Fruit fly (Drosophila melanogaster) whole organism, embryonic: ENCODE results near the gene CG13671.

Experiments used
- Antp ChIP-seq: fragments of 200-800 bp; sonication (Bioruptor generic); optimal IDR thresholded peaks from 3 replicates; lab custom pipeline; 2016; ENCODE audit warnings: missing biosample characterization, missing genetic modification characterization
- CG10147 ChIP-seq: fragments of 200-800 bp; sonication (Bioruptor generic); optimal IDR thresholded peaks from 2 replicates; lab custom pipeline; 2019; ENCODE audit warnings: missing biosample characterization, mild to moderate bottlenecking, missing genetic modification characterization, moderate library complexity
- CG10321 ChIP-seq: fragments of 200-800 bp; sonication (Bioruptor generic); IDR thresholded peaks from 2 replicates; pipeline ENCODE4 v1.3.6; 2022; ENCODE audit warnings: missing biosample characterization, missing genetic modification characterization
- CG11085 ChIP-seq: fragments of 200-800 bp; sonication (Bioruptor generic); IDR thresholded peaks from 2 replicates; pipeline ENCODE4 v1.3.6; 2022; ENCODE audit warnings: missing biosample characterization, missing genetic modification characterization
- CG12071 ChIP-seq: fragments of 200-800 bp; sonication (Bioruptor generic); optimal IDR thresholded peaks from 3 replicates; lab custom pipeline; 2018; ENCODE audit warnings: missing biosample characterization, mild to moderate bottlenecking, missing genetic modification characterization
- CG12659 ChIP-seq: fragments of 200-800 bp; sonication (Bioruptor generic); optimal IDR thresholded peaks from 3 replicates; lab custom pipeline; 2017; ENCODE audit warnings: mild to moderate bottlenecking, missing biosample characterization, missing genetic modification reagents, missing genetic modification characterization
- CG13424 ChIP-seq: fragments of 200-800 bp; sonication (Bioruptor generic); optimal IDR thresholded peaks from 2 replicates; lab custom pipeline; 2019; ENCODE audit warnings: missing biosample characterization, mild to moderate bottlenecking, missing genetic modification characterization, moderate library complexity
- CG14050 ChIP-seq: fragments of 200-800 bp; sonication (Bioruptor generic); IDR thresholded peaks from 3 replicates; pipeline ENCODE4 v1.3.6; 2022; ENCODE audit warnings: missing biosample characterization, missing genetic modification characterization
- CG14860 ChIP-seq: fragments of 200-800 bp; sonication (Bioruptor generic); IDR thresholded peaks from 3 replicates; pipeline ENCODE4 v1.3.6; 2022; ENCODE audit warnings: missing biosample characterization, missing genetic modification characterization; ENCODE audit not compliant: partially characterized antibody
- CG17385 ChIP-seq: fragments of 200-800 bp; sonication (Bioruptor generic); optimal IDR thresholded peaks from 3 replicates; lab custom pipeline; 2018; ENCODE audit warnings: missing biosample characterization, mild to moderate bottlenecking, missing genetic modification characterization
- CG1792 ChIP-seq: fragments of 200-800 bp; sonication (Bioruptor generic); optimal IDR thresholded peaks from 2 replicates; lab custom pipeline; 2016; ENCODE audit warnings: missing biosample characterization, missing genetic modification characterization
- CG34224 ChIP-seq: fragments of 200-800 bp; sonication (Bioruptor generic); IDR thresholded peaks from 3 replicates; pipeline ENCODE4 v1.3.6; 2022; ENCODE audit warnings: missing biosample characterization, missing genetic modification characterization; ENCODE audit not compliant: partially characterized antibody
- CG4282 ChIP-seq: fragments of 200-800 bp; sonication (Bioruptor generic); optimal IDR thresholded peaks from 2 replicates; lab custom pipeline; 2016; ENCODE audit warnings: missing biosample characterization, missing genetic modification characterization
- CG4617 ChIP-seq: fragments of 200-800 bp; sonication (Bioruptor generic); optimal IDR thresholded peaks from 3 replicates; lab custom pipeline; 2016; ENCODE audit warnings: missing biosample characterization, missing genetic modification characterization, borderline replicate concordance
- CG4707 ChIP-seq: fragments of 200-800 bp; sonication (Bioruptor generic); optimal IDR thresholded peaks from 2 replicates; lab custom pipeline; 2018; ENCODE audit warnings: missing biosample characterization, mild to moderate bottlenecking, missing genetic modification characterization, moderate library complexity
- CG7839 ChIP-seq: fragments of 200-800 bp; sonication (Bioruptor generic); optimal IDR thresholded peaks from 3 replicates; lab custom pipeline; 2018; ENCODE audit warnings: missing biosample characterization, mild to moderate bottlenecking, missing genetic modification characterization, moderate library complexity
- CG8388 ChIP-seq: fragments of 200-800 bp; sonication (Bioruptor generic); optimal IDR thresholded peaks from 2 replicates; lab custom pipeline; 2019; ENCODE audit warnings: missing biosample characterization, mild to moderate bottlenecking, missing genetic modification characterization, moderate library complexity
- CG9215 ChIP-seq: fragments of 200-800 bp; sonication (Bioruptor generic); IDR thresholded peaks from 2 replicates; pipeline ENCODE4 v1.3.6; 2022; ENCODE audit warnings: missing biosample characterization, missing genetic modification characterization
- Camta ChIP-seq: fragments of 200-800 bp; sonication (Bioruptor generic); optimal IDR thresholded peaks from 2 replicates; lab custom pipeline; 2016; ENCODE audit warnings: missing biosample characterization, missing genetic modification characterization
- Doc2 ChIP-seq: fragments of 200-800 bp; sonication (Bioruptor generic); IDR thresholded peaks from 2 replicates; pipeline ENCODE4 v1.3.6; 2022; ENCODE audit warnings: missing biosample characterization, missing genetic modification characterization
- HHEX ChIP-seq: fragments of 200-800 bp; sonication (Bioruptor generic); optimal IDR thresholded peaks from 3 replicates; lab custom pipeline; 2017; ENCODE audit warnings: missing biosample characterization, mild to moderate bottlenecking, missing genetic modification characterization, missing genetic modification reagents
- HLH54F ChIP-seq: fragments of 200-800 bp; sonication (Bioruptor generic); optimal IDR thresholded peaks from 3 replicates; lab custom pipeline; 2016; ENCODE audit warnings: missing biosample characterization, missing genetic modification characterization
- Hr39 ChIP-seq: fragments of >200 bp; optimal IDR thresholded peaks from 2 replicates; lab custom pipeline; 2017
- Hr51 ChIP-seq, 2 experiments: fragments of 200-800 bp; sonication (Bioruptor generic); optimal IDR thresholded peaks; 2 replicates in 1 of 2; 3 replicates in 1 of 2; lab custom pipeline; 2016 to 2018; ENCODE audit warnings: missing biosample characterization in 2 of 2, missing genetic modification characterization in 2 of 2, mild to moderate bottlenecking in 1 of 2, moderate library complexity in 1 of 2
- Lhr ChIP-seq: fragments of 200-800 bp; sonication (Bioruptor generic); optimal IDR thresholded peaks from 3 replicates; lab custom pipeline; 2017; ENCODE audit warnings: mild to moderate bottlenecking, missing biosample characterization, missing genetic modification reagents, missing genetic modification characterization
- NC2β ChIP-seq: fragments of 200-800 bp; sonication (Bioruptor generic); optimal IDR thresholded peaks from 2 replicates; lab custom pipeline; 2016; ENCODE audit warnings: missing biosample characterization, missing genetic modification characterization
- Oli ChIP-seq: fragments of 200-800 bp; sonication (Bioruptor generic); optimal IDR thresholded peaks from 2 replicates; lab custom pipeline; 2018; ENCODE audit warnings: missing biosample characterization, mild to moderate bottlenecking, missing genetic modification characterization, moderate library complexity
- Side ChIP-seq: fragments of 200-800 bp; sonication (Bioruptor generic); optimal IDR thresholded peaks from 2 replicates; lab custom pipeline; 2016; ENCODE audit warnings: missing biosample characterization, missing genetic modification characterization
- Sin3A ChIP-seq: fragments of >200 bp; optimal IDR thresholded peaks from 2 replicates; lab custom pipeline; 2018
- bowl ChIP-seq: fragments of 200-800 bp; sonication (Bioruptor generic); IDR thresholded peaks from 2 replicates; pipeline ENCODE4 v1.3.6; 2022; ENCODE audit warnings: missing biosample characterization, missing genetic modification characterization
- btn ChIP-seq: fragments of 200-800 bp; sonication (Bioruptor generic); optimal IDR thresholded peaks from 2 replicates; lab custom pipeline; 2016; ENCODE audit warnings: missing biosample characterization, missing genetic modification characterization
- crol ChIP-seq: fragments of 200-800 bp; sonication (Bioruptor generic); IDR thresholded peaks from 2 replicates; pipeline ENCODE4 v1.3.6; 2022; ENCODE audit warnings: missing biosample characterization, missing genetic modification characterization
- dati ChIP-seq: fragments of 200-800 bp; sonication (Bioruptor generic); IDR thresholded peaks from 2 replicates; pipeline ENCODE4 v1.3.6; 2022; ENCODE audit warnings: missing biosample characterization, missing genetic modification characterization
- dpn ChIP-seq, 2 experiments: fragments of 200-800 bp; sonication (Bioruptor generic); optimal IDR thresholded peaks; 3 replicates each; lab custom pipeline; 2016; ENCODE audit warnings: missing biosample characterization in 2 of 2, missing genetic modification characterization in 2 of 2
- en ChIP-seq: fragments of 200-800 bp; sonication (Bioruptor generic); optimal IDR thresholded peaks from 2 replicates; lab custom pipeline; 2016; ENCODE audit warnings: missing biosample characterization, missing genetic modification characterization
- lab ChIP-seq: fragments of 200-800 bp; sonication (Bioruptor generic); optimal IDR thresholded peaks from 3 replicates; lab custom pipeline; 2017; ENCODE audit warnings: missing biosample characterization, missing genetic modification characterization, mild to moderate bottlenecking, moderate library complexity, missing genetic modification reagents
- lov ChIP-seq, 2 experiments: fragments of 200-800 bp in 1 of 2; fragments of >200 bp in 1 of 2; sonication (Bioruptor generic) in 1 of 2; IDR thresholded peaks in 1 of 2; optimal IDR thresholded peaks in 1 of 2; 2 replicates in 1 of 2; 3 replicates in 1 of 2; pipeline versions ENCODE4 v1.3.6 to Lab custom; 2017 to 2022; ENCODE audit warnings: missing biosample characterization in 1 of 2, missing genetic modification characterization in 1 of 2
- pnt ChIP-seq: fragments of 200-800 bp; sonication (Bioruptor generic); optimal IDR thresholded peaks from 3 replicates; lab custom pipeline; 2016; ENCODE audit warnings: missing biosample characterization, missing genetic modification characterization
- ranshi ChIP-seq: fragments of 200-800 bp; sonication (Bioruptor generic); IDR thresholded peaks from 2 replicates; pipeline ENCODE4 v1.3.6; 2022; ENCODE audit warnings: missing biosample characterization, missing genetic modification characterization
- row ChIP-seq: fragments of 200-800 bp; sonication (Bioruptor generic); IDR thresholded peaks from 3 replicates; pipeline ENCODE4 v1.3.6; 2022; ENCODE audit warnings: missing biosample characterization, missing genetic modification characterization
- schlank ChIP-seq: fragments of 200-800 bp; sonication (Bioruptor generic); optimal IDR thresholded peaks from 2 replicates; lab custom pipeline; 2018; ENCODE audit warnings: missing biosample characterization, mild to moderate bottlenecking, missing genetic modification characterization
- sens ChIP-seq: fragments of 200-800 bp; sonication (Bioruptor generic); peaks from one replicate; lab custom pipeline; 2016; ENCODE audit warnings: missing biosample characterization, missing genetic modification characterization
- sna ChIP-seq: fragments of 200-800 bp; sonication (Bioruptor generic); IDR thresholded peaks from 2 replicates; pipeline ENCODE4 v1.3.6; 2022; ENCODE audit warnings: missing biosample characterization, missing genetic modification characterization; ENCODE audit not compliant: partially characterized antibody
- stc ChIP-seq: fragments of 200-800 bp; sonication (Bioruptor generic); IDR thresholded peaks from 2 replicates; pipeline ENCODE4 v1.3.6; 2022; ENCODE audit warnings: missing biosample characterization, missing genetic modification characterization
- tna ChIP-seq: fragments of 200-800 bp; sonication (Bioruptor generic); IDR thresholded peaks from 2 replicates; pipeline ENCODE4 v1.3.6; 2022; ENCODE audit warnings: missing biosample characterization, missing genetic modification characterization; ENCODE audit not compliant: partially characterized antibody
- twi ChIP-seq: fragments of 200-800 bp; optimal IDR thresholded peaks from 2 replicates; lab custom pipeline; 2019; ENCODE audit warnings: missing biosample characterization, mild to moderate bottlenecking, missing genetic modification characterization, moderate library complexity
- usp ChIP-seq: fragments of >200 bp; optimal IDR thresholded peaks from 2 replicates; lab custom pipeline; 2017; ENCODE audit warnings: missing biosample characterization, missing genetic modification characterization
- zen ChIP-seq: fragments of 200-800 bp; sonication (Bioruptor generic); optimal IDR thresholded peaks from 3 replicates; lab custom pipeline; 2018; ENCODE audit warnings: missing biosample characterization, mild to moderate bottlenecking, missing genetic modification characterization, moderate library complexity

Gene CG13671

DNA sequence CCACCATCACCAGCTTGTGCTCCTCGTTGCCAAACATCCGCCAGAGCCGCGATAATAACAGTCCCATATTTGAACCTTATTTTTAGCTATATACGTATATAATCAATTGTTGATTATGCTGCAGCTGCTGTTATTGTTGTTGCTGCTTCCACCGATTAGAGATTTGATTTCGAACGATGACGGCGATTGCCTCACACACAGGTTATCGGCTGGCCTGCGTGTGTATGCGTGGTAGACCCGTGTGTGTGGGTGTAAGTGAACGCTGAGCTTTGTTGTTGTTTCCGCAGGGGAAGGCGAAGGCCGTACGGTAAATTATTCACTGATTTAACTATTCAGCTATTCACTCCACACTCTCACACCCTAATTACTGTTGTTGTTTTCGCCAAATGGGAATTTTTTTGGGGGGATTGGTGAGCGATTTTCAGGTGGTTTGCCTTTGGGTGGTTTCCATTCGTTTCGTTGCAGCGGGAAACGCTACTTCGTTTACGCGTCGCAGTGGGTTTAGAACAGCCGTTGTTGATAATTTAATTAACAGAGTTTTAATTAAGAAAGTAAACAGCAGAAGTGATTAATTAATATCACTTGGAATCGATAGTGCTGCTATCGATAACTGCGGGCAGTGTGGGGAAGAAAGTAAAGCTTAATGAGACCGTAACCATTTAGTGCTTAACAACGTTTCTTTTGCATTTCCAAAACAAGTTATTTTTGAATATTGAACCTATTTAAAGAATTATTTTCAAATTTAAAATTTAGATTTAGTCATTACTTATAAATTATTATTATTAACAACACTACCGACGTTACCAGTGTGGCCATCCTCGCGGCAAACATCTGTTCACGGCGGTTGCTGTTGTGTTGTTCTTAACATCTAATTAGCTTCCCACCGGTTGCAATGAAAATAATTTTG lies at the start of gene CG13671, which contains the start of gene Arl5 (continued):
- peak; percentile 71 for TF ChIP-seq CG11085
- no peak for TF ChIP-seq lov (optimal IDR thresholded peaks at IDR 0.05; lab: Kevin White, UChicago)
- TF ChIP-seq lov (GFP tag; IDR thresholded peaks at IDR 0.05; lab: Robert Waterston, UW) = no peak
- TF ChIP-seq twi (tag; lab: Kevin White, UChicago) = peak; percentile 49
- no peak for TF ChIP-seq schlank (tag; lab: Kevin White, UChicago)
- TF ChIP-seq CG4707 = no peak
- peak; percentile 75 for TF ChIP-seq CG8388 (GFP tag; lab: Kevin White, UChicago)
- TF ChIP-seq Lhr = peak; percentile 58
- TF ChIP-seq CG17385 (GFP tag; lab: Kevin White, UChicago) = peak; percentile 65
- TF ChIP-seq CG9215 = peak; percentile 71
- peak; percentile 47 for TF ChIP-seq Camta (GFP tag; lab: Kevin White, UChicago)
- TF ChIP-seq dati (GFP tag; lab: Robert Waterston, UW) = 0 out of 2 replicates have a peak, but pooled peaks have one; percentile 2
- TF ChIP-seq CG12659 (GFP tag; lab: Kevin White, UChicago) = peak; percentile 83
- peak; percentile 54 for TF ChIP-seq CG1792 (GFP tag; lab: Kevin White, UChicago)
- TF ChIP-seq bowl = no peak
- no peak for TF ChIP-seq usp (GFP tag; lab: Kevin White, UChicago)
- TF ChIP-seq HHEX (GFP tag; lab: Kevin White, UChicago) = peak; percentile 65
- TF ChIP-seq pnt (GFP tag; lab: Kevin White, UChicago) = peak; percentile 43
- peak; percentile 28 for TF ChIP-seq btn (GFP tag; lab: Kevin White, UChicago)
- peak; percentile 90 for TF ChIP-seq zen (tag; lab: Kevin White, UChicago)
- TF ChIP-seq CG4282 (GFP tag; lab: Kevin White, UChicago) = peak; percentile 46
- TF ChIP-seq ranshi (GFP tag; lab: Robert Waterston, UW) = peak; percentile 82; the same call in 1 of the 2 replicates
- TF ChIP-seq HLH54F = peak; percentile 56
- peak; percentile 82 for TF ChIP-seq lab
- TF ChIP-seq NC2β = peak; percentile 48
- TF ChIP-seq CG4617 (GFP tag; lab: Kevin White, UChicago) = peak; percentile 87
- no peak for TF ChIP-seq CG12071 (GFP tag; lab: Kevin White, UChicago)
- peak; percentile 68 for TF ChIP-seq row
- TF ChIP-seq crol (GFP tag; lab: Robert Waterston, UW) = no peak; the same call in 1 of the 2 replicates
- peak; percentile 61 for TF ChIP-seq Antp (GFP tag; lab: Kevin White, UChicago)
- peak; percentile 30 for TF ChIP-seq Side (GFP tag; lab: Kevin White, UChicago)
- peak; percentile 95 for TF ChIP-seq sens (GFP tag; lab: Kevin White, UChicago)
- peak; percentile 66; the same call in 2 of the 3 replicates for TF ChIP-seq CG34224
- peak; percentile 68 for TF ChIP-seq Hr51 (GFP tag; optimal IDR thresholded peaks at IDR 0.05; lab: Kevin White, UChicago)
- 0 out of 2 replicates have a peak, but pooled peaks have one; percentile 28 for TF ChIP-seq CG10321
- peak; percentile 46 for TF ChIP-seq Oli (tag; lab: Kevin White, UChicago)
- peak; percentile 67 for TF ChIP-seq Sin3A (lab: Kevin White, UChicago)
- TF ChIP-seq Hr39 (lab: Kevin White, UChicago) = no peak
- no peak for TF ChIP-seq Doc2
- TF ChIP-seq tna (GFP tag; lab: Robert Waterston, UW) = no peak
- TF ChIP-seq stc (GFP tag; lab: Robert Waterston, UW) = peak; percentile 61
- TF ChIP-seq sna (GFP tag; lab: Robert Waterston, UW) = peak; percentile 72; the same call in 1 of the 2 replicates
- peak; percentile 62; the same call in 2 of the 3 replicates for TF ChIP-seq CG14860 (GFP tag; lab: Robert Waterston, UW)
- peak; percentile 47 for TF ChIP-seq CG13424 (tag; lab: Kevin White, UChicago)
- peak; percentile 67; the same call in 2 of the 3 replicates for TF ChIP-seq CG14050 (GFP tag; lab: Robert Waterston, UW)
- TF ChIP-seq CG7839 (tag; lab: Kevin White, UChicago) = peak; percentile 60
- TF ChIP-seq CG10147 (GFP tag; lab: Kevin White, UChicago) = peak; percentile 63
- TF ChIP-seq dpn (GFP tag; optimal IDR thresholded peaks at IDR 0.05; lab: Kevin White, UChicago) = peak; percentile 66 to 89
- no peak for TF ChIP-seq en (GFP tag; lab: Kevin White, UChicago)
